Worm (Caenorhabditis elegans): ENCODE data around the gene F55E10.1.

The F55E10.1 gene

ce11 chrX:8390508-8390907 is 48.7 kb downstream of the F55E10.1 start:
- TF ChIP-seq tab-1 (GFP tag; IDR thresholded peaks at IDR 0.05) (no peak), ztf-23 (GFP tag; IDR thresholded peaks at IDR 0.05) (no peak), ref-1 (GFP tag; conservative IDR thresholded peaks at IDR 0.05) (no peak), med-1 (GFP tag; optimal IDR thresholded peaks at IDR 0.05; ENCODE audit: insufficient read depth) (no peak), T22C8.4 (GFP tag; IDR thresholded peaks at IDR 0.05) (no peak), flt-1 (GFP tag; IDR thresholded peaks at IDR 0.05) (no peak), cog-1 (tag; optimal IDR thresholded peaks at IDR 0.05) (no peak), klf-2 (GFP tag; conservative IDR thresholded peaks at IDR 0.05) (no peak), ztf-29 (GFP tag; IDR thresholded peaks at IDR 0.05) (no peak)

ce11 chrX:8391505-8391904 is 49.7 kb downstream of the F55E10.1 start:
- no peak for TF ChIP-seq med-1 (GFP tag; optimal IDR thresholded peaks at IDR 0.05; ENCODE audit: insufficient read depth)
- no peak for TF ChIP-seq klf-2 (GFP tag; conservative IDR thresholded peaks at IDR 0.05)
- TF ChIP-seq cog-1 (tag; optimal IDR thresholded peaks at IDR 0.05): no peak
- no peak for TF ChIP-seq tab-1 (GFP tag; IDR thresholded peaks at IDR 0.05)
- TF ChIP-seq flt-1 (GFP tag; IDR thresholded peaks at IDR 0.05): no peak
- TF ChIP-seq ztf-23 (GFP tag; IDR thresholded peaks at IDR 0.05): no peak
- no peak for TF ChIP-seq ref-1 (GFP tag; conservative IDR thresholded peaks at IDR 0.05)
- TF ChIP-seq ztf-29 (GFP tag; IDR thresholded peaks at IDR 0.05): no peak
